Worm (Caenorhabditis elegans) whole organism, early embryonic: ENCODE results near the gene srh-88.
"Not testable (repeated sequence)": the region's sequence is repeated elsewhere in the genome, so short reads cannot be mapped to it uniquely, and the experiment has no call there.

Experiments
- ama-1 ChIP-seq: fragments of 150-350 bp; optimal IDR thresholded peaks from 2 replicates; lab custom pipeline; 2014
- flt-1 ChIP-seq: fragments of 200-800 bp; sonication (Bioruptor generic); IDR thresholded peaks from 2 replicates; pipeline ENCODE4 v1.3.6; 2022; ENCODE audit warnings: missing genetic modification characterization, missing compliant biosample characterization
- tbx-11 ChIP-seq: fragments of 200-800 bp; sonication (Bioruptor generic); IDR thresholded peaks from 2 replicates; pipeline ENCODE4 v1.3.6; 2022; ENCODE audit warnings: missing genetic modification characterization, missing compliant biosample characterization

ce11 chrV:2975285-2975684, 10.6 kb upstream of the srh-88 start, which contains the start of gene srw-123:
- TF ChIP-seq tbx-11; flt-1 (GFP tag; lab: Robert Waterston, UW); ama-1 (lab: Kevin White, UChicago): not testable (repeated sequence)
